Worm (Caenorhabditis elegans) whole organism, L1 larva: ENCODE results near the gene Y66C5A.2.

Source experiments
- F16B12.6 ChIP-seq: fragments of 150-350 bp; optimal IDR thresholded peaks from 2 replicates; lab custom pipeline; 2014; ENCODE audit warnings: missing biosample characterization, missing genetic modification characterization
- aly-2 ChIP-seq: fragments of 150-350 bp; optimal IDR thresholded peaks from 2 replicates; lab custom pipeline; 2014; ENCODE audit warnings: missing biosample characterization, missing genetic modification characterization
- blmp-1 ChIP-seq: fragments of 150-350 bp; optimal IDR thresholded peaks from 2 replicates; lab custom pipeline; 2014; ENCODE audit warnings: missing biosample characterization, missing genetic modification characterization
- ceh-8 ChIP-seq: fragments of 200-800 bp; sonication (Bioruptor generic); optimal IDR thresholded peaks from 2 replicates; lab custom pipeline; 2018; ENCODE audit warnings: mild to moderate bottlenecking, missing genetic modification characterization, moderate library complexity, missing compliant biosample characterization
- dpl-1 ChIP-seq, 3 experiments: fragments of 150-350 bp in 2 of 3; sonication (generic microtip) in 1 of 3; optimal IDR thresholded peaks; 2 replicates each; lab custom pipeline; 2014 to 2017; ENCODE audit warnings: missing biosample characterization in 3 of 3, missing genetic modification characterization in 3 of 3, missing genetic modification reagents in 3 of 3
- efl-1 ChIP-seq, 4 experiments: fragments of 150-350 bp; optimal IDR thresholded peaks in 3 of 4; peaks in 1 of 4; 1 replicate in 1 of 4; 2 replicates in 3 of 4; lab custom pipeline; 2014; ENCODE audit warnings: missing biosample characterization in 2 of 4, missing genetic modification characterization in 2 of 4, missing genetic modification reagents in 2 of 4
- elt-3 ChIP-seq, 6 experiments: fragments of 150-350 bp in 1 of 6; sonication (generic microtip); optimal IDR thresholded peaks; 2 replicates each; lab custom pipeline; 2017 to 2018; ENCODE audit warnings: missing biosample characterization in 6 of 6, missing genetic modification characterization in 6 of 6, inconsistent platforms in 1 of 6
- ets-5 ChIP-seq: fragments of 200-800 bp; sonication (Bioruptor generic); IDR thresholded peaks from 2 replicates; pipeline ENCODE4 v1.3.6; 2022; ENCODE audit warnings: missing genetic modification characterization, missing compliant biosample characterization
- fkh-10 ChIP-seq: sonication (generic microtip); optimal IDR thresholded peaks from 2 replicates; lab custom pipeline; 2017; ENCODE audit warnings: missing biosample characterization, missing genetic modification reagents, missing genetic modification characterization
- fkh-8 ChIP-seq: sonication (generic microtip); optimal IDR thresholded peaks from 2 replicates; lab custom pipeline; 2016; ENCODE audit warnings: mild to moderate bottlenecking, missing genetic modification characterization, missing compliant biosample characterization
- grh-1 ChIP-seq: fragments of 200-800 bp; sonication (Bioruptor generic); IDR thresholded peaks from 2 replicates; pipeline ENCODE4 v1.3.6; 2022; ENCODE audit warnings: missing genetic modification reagents, missing genetic modification characterization, missing compliant biosample characterization
- hlh-4 ChIP-seq: sonication (generic microtip); optimal IDR thresholded peaks from 2 replicates; lab custom pipeline; 2016; ENCODE audit warnings: mild to moderate bottlenecking, missing genetic modification characterization, missing compliant biosample characterization
- isw-1 ChIP-seq: fragments of 200-800 bp; sonication (Bioruptor generic); IDR thresholded peaks from 2 replicates; pipeline ENCODE4 v1.3.6; 2022; ENCODE audit warnings: missing genetic modification characterization, missing compliant biosample characterization
- jun-1 ChIP-seq: fragments of 150-350 bp; optimal IDR thresholded peaks from 2 replicates; lab custom pipeline; 2014; ENCODE audit warnings: missing biosample characterization, missing genetic modification reagents, missing genetic modification characterization
- lin-13 ChIP-seq: fragments of 150-350 bp; optimal IDR thresholded peaks from 2 replicates; lab custom pipeline; 2014; ENCODE audit warnings: missing biosample characterization, missing genetic modification reagents, missing genetic modification characterization
- lin-14 ChIP-seq: fragments of 200-800 bp; sonication (Bioruptor generic); optimal IDR thresholded peaks from 2 replicates; lab custom pipeline; 2018; ENCODE audit warnings: mild to moderate bottlenecking, missing genetic modification characterization, moderate library complexity, missing compliant biosample characterization
- lin-15B ChIP-seq: fragments of 150-350 bp; sonication (generic microtip); optimal IDR thresholded peaks from 3 replicates; lab custom pipeline; 2014; ENCODE audit warnings: missing biosample characterization, missing genetic modification characterization
- lin-35 ChIP-seq, 2 experiments: fragments of 150-350 bp; optimal IDR thresholded peaks; 2 replicates each; lab custom pipeline; 2014; ENCODE audit warnings: missing biosample characterization in 2 of 2, missing genetic modification characterization in 2 of 2, missing genetic modification reagents in 2 of 2
- lin-39 ChIP-seq: fragments of 150-350 bp; optimal IDR thresholded peaks from 2 replicates; lab custom pipeline; 2014; ENCODE audit warnings: missing biosample characterization, missing genetic modification reagents, missing genetic modification characterization
- lsy-2 ChIP-seq, 2 experiments: fragments of 150-350 bp; optimal IDR thresholded peaks; 2 replicates each; lab custom pipeline; 2014; ENCODE audit warnings: missing biosample characterization in 2 of 2, missing genetic modification characterization in 2 of 2
- mdl-1 ChIP-seq, 2 experiments: fragments of 150-350 bp; optimal IDR thresholded peaks; 2 replicates each; lab custom pipeline; 2014 to 2017; ENCODE audit warnings: missing biosample characterization in 2 of 2, missing genetic modification characterization in 2 of 2, inconsistent platforms in 1 of 2
- mep-1 ChIP-seq: fragments of 150-350 bp; optimal IDR thresholded peaks from 2 replicates; lab custom pipeline; 2014; ENCODE audit warnings: missing biosample characterization, missing genetic modification characterization
- nhr-12 ChIP-seq: sonication (generic microtip); optimal IDR thresholded peaks from 2 replicates; lab custom pipeline; 2017; ENCODE audit warnings: missing biosample characterization, missing genetic modification characterization
- nhr-19 ChIP-seq: fragments of 200-800 bp; sonication (Bioruptor generic); conservative IDR thresholded peaks from 2 replicates; pipeline ENCODE4 v1.3.6; 2022; ENCODE audit warnings: missing genetic modification characterization, missing compliant biosample characterization
- nhr-20 ChIP-seq: sonication (generic microtip); optimal IDR thresholded peaks from 2 replicates; lab custom pipeline; 2016; ENCODE audit warnings: mild to moderate bottlenecking, missing genetic modification characterization, missing compliant biosample characterization
- nhr-47 ChIP-seq: sonication (generic microtip); optimal IDR thresholded peaks from 2 replicates; lab custom pipeline; 2016; ENCODE audit warnings: mild to moderate bottlenecking, missing genetic modification characterization, moderate library complexity, missing compliant biosample characterization
- nhr-71 ChIP-seq: sonication (generic microtip); optimal IDR thresholded peaks from 2 replicates; lab custom pipeline; 2016; ENCODE audit warnings: mild to moderate bottlenecking, missing genetic modification characterization, moderate library complexity, missing compliant biosample characterization
- nhr-77 ChIP-seq: fragments of 150-350 bp; optimal IDR thresholded peaks from 2 replicates; lab custom pipeline; 2014; ENCODE audit warnings: missing biosample characterization, missing genetic modification characterization
- nhr-85 ChIP-seq: sonication (generic microtip); peaks from one replicate; lab custom pipeline; 2016; ENCODE audit warnings: missing genetic modification characterization, inconsistent platforms, missing compliant biosample characterization
- nhr-90 ChIP-seq: sonication (generic microtip); optimal IDR thresholded peaks from 2 replicates; lab custom pipeline; 2016; ENCODE audit warnings: mild to moderate bottlenecking, missing genetic modification characterization, missing compliant biosample characterization; ENCODE audit not compliant: poor library complexity
- pag-3 ChIP-seq: sonication (generic microtip); optimal IDR thresholded peaks from 2 replicates; lab custom pipeline; 2017; ENCODE audit warnings: missing genetic modification characterization, mild to moderate bottlenecking, missing compliant biosample characterization, antibody characterized with exemption, borderline replicate concordance; ENCODE audit not compliant: insufficient read depth
- rnt-1 ChIP-seq: sonication (generic microtip); optimal IDR thresholded peaks from 2 replicates; lab custom pipeline; 2016; ENCODE audit warnings: mild to moderate bottlenecking, missing genetic modification characterization, moderate library complexity, missing compliant biosample characterization
- snu-23 ChIP-seq: sonication (generic microtip); optimal IDR thresholded peaks from 2 replicates; lab custom pipeline; 2016; ENCODE audit warnings: missing genetic modification characterization, missing compliant biosample characterization
- sup-37 ChIP-seq: fragments of 200-800 bp; sonication (Bioruptor generic); optimal IDR thresholded peaks from 2 replicates; lab custom pipeline; 2018; ENCODE audit warnings: mild to moderate bottlenecking, missing genetic modification characterization, missing compliant biosample characterization
- swsn-7 ChIP-seq: sonication (generic microtip); optimal IDR thresholded peaks from 2 replicates; lab custom pipeline; 2016; ENCODE audit warnings: missing genetic modification characterization, missing compliant biosample characterization
- tbx-2 ChIP-seq: sonication (generic microtip); optimal IDR thresholded peaks from 2 replicates; lab custom pipeline; 2016; ENCODE audit warnings: missing genetic modification characterization, missing compliant biosample characterization
- unc-62 ChIP-seq: fragments of 150-350 bp; optimal IDR thresholded peaks from 2 replicates; lab custom pipeline; 2014; ENCODE audit warnings: missing biosample characterization, missing genetic modification reagents, missing genetic modification characterization
- unc-86 ChIP-seq: sonication (generic microtip); optimal IDR thresholded peaks from 2 replicates; lab custom pipeline; 2016; ENCODE audit warnings: missing genetic modification characterization, missing compliant biosample characterization
- xbp-1 ChIP-seq: sonication (generic microtip); optimal IDR thresholded peaks from 2 replicates; lab custom pipeline; 2016; ENCODE audit warnings: missing genetic modification characterization, missing compliant biosample characterization
- zag-1 ChIP-seq: fragments of 150-350 bp; optimal IDR thresholded peaks from 2 replicates; lab custom pipeline; 2014; ENCODE audit warnings: missing biosample characterization, missing genetic modification characterization
- ztf-11 ChIP-seq, 2 experiments: sonication (generic microtip); optimal IDR thresholded peaks; 2 replicates each; lab custom pipeline; 2016 to 2017; ENCODE audit warnings: missing genetic modification characterization in 2 of 2, missing biosample characterization in 1 of 2, missing compliant biosample characterization in 1 of 2
- ztf-4 ChIP-seq: fragments of 150-350 bp; optimal IDR thresholded peaks from 2 replicates; lab custom pipeline; 2014; ENCODE audit warnings: missing biosample characterization, missing genetic modification characterization

Y66C5A.2 gene

ce11 chrX:14505578-14506353 is 45.3 kb downstream of the Y66C5A.2 start (continued):
- no peak for TF ChIP-seq isw-1 (GFP tag; lab: Robert Waterston, UW)
- no peak for TF ChIP-seq ets-5
- TF ChIP-seq fkh-10 (GFP tag; lab: Kevin White, UChicago) = no peak

ce11 chrX:14507992-14508391 is 47.5 kb downstream of the Y66C5A.2 start:
- TF ChIP-seq sup-37 (no peak), nhr-47 (tag; lab: Kevin White, UChicago) (peak; percentile 48), mdl-1 (tag; optimal IDR thresholded peaks at IDR 0.05; lab: Kevin White, UChicago) (peak in 1 of 2 experiments; percentile 55), mep-1 (tag; lab: Kevin White, UChicago) (peak; percentile 59), nhr-77 (tag; lab: Kevin White, UChicago) (no peak), lin-35 (GFP tag; optimal IDR thresholded peaks at IDR 0.05; lab: Kevin White, UChicago) (peak; percentile 12 to 41), pag-3 (tag; lab: Kevin White, UChicago) (no peak), lin-39 (no peak), lin-14 (peak; percentile 86), F16B12.6 (tag; lab: Kevin White, UChicago) (no peak), lin-13 (GFP tag; lab: Kevin White, UChicago) (peak; percentile 3), blmp-1 (tag; lab: Kevin White, UChicago) (peak; percentile 90), rnt-1 (tag; lab: Kevin White, UChicago) (peak; percentile 1), snu-23 (peak; percentile 65), ztf-4 (tag; lab: Kevin White, UChicago) (peak; percentile 37), elt-3 (tag; optimal IDR thresholded peaks at IDR 0.05; lab: Kevin White, UChicago) (peak in 5 of 6 experiments; percentile 1 to 83 (median 44)), tbx-2 (tag; lab: Kevin White, UChicago) (peak; percentile 2), nhr-20 (tag; lab: Kevin White, UChicago) (peak; percentile 82), efl-1 (optimal IDR thresholded peaks at IDR 0.05; lab: Kevin White, UChicago) (no peak), efl-1 (GFP tag; optimal IDR thresholded peaks at IDR 0.05 in 1 of 2; lab: Kevin White, UChicago) (peak in 1 of 2 experiments; percentile 28), dpl-1 (GFP tag; optimal IDR thresholded peaks at IDR 0.05; lab: Kevin White, UChicago) (no peak), lsy-2 (tag; optimal IDR thresholded peaks at IDR 0.05; lab: Kevin White, UChicago) (peak in 1 of 2 experiments; percentile 24), nhr-12 (tag; lab: Kevin White, UChicago) (no peak), nhr-85 (tag; lab: Kevin White, UChicago) (peak; percentile 98), nhr-71 (tag; lab: Kevin White, UChicago) (peak; percentile 74), aly-2 (tag; lab: Kevin White, UChicago) (no peak), nhr-19 (GFP tag; lab: Robert Waterston, UW) (peak; percentile 55), xbp-1 (tag; lab: Kevin White, UChicago) (peak; percentile 1), unc-62 (GFP tag; lab: Kevin White, UChicago) (no peak), unc-86 (tag; lab: Kevin White, UChicago) (no peak), jun-1 (no peak), swsn-7 (tag; lab: Kevin White, UChicago) (no peak), fkh-8 (tag; lab: Kevin White, UChicago) (no peak), nhr-90 (tag; lab: Kevin White, UChicago) (peak; percentile 67), grh-1 (peak; percentile 94), zag-1 (tag; lab: Kevin White, UChicago) (no peak), lin-15B (no peak), ztf-11 (tag; optimal IDR thresholded peaks at IDR 0.05; lab: Kevin White, UChicago) (no peak), ceh-8 (no peak), hlh-4 (no peak)
